Worm (Caenorhabditis elegans) whole organism, midembryonic: ENCODE measurements around the gene str-182.

Source experiments
- cog-1 ChIP-seq: sonication (generic microtip); optimal IDR thresholded peaks from 2 replicates; lab custom pipeline; 2016; ENCODE audit warnings: missing genetic modification characterization, missing compliant biosample characterization
- flt-1 ChIP-seq: fragments of 200-800 bp; sonication (Bioruptor generic); IDR thresholded peaks from 2 replicates; pipeline ENCODE4 v1.3.6; 2022; ENCODE audit warnings: missing genetic modification characterization, missing compliant biosample characterization
- med-1 ChIP-seq: sonication (generic microtip); optimal IDR thresholded peaks from 2 replicates; lab custom pipeline; 2017; ENCODE audit warnings: missing genetic modification characterization, mild to moderate bottlenecking, missing compliant biosample characterization, antibody characterized with exemption, missing genetic modification reagents; ENCODE audit not compliant: insufficient read depth
- ref-1 ChIP-seq: fragments of 200-800 bp; sonication (Bioruptor generic); conservative IDR thresholded peaks from 2 replicates; pipeline ENCODE4 v1.3.6; 2022; ENCODE audit warnings: missing genetic modification reagents, missing genetic modification characterization, missing compliant biosample characterization
- ztf-23 ChIP-seq: fragments of 200-800 bp; sonication (Bioruptor generic); IDR thresholded peaks from 2 replicates; pipeline ENCODE4 v1.3.6; 2022; ENCODE audit warnings: missing genetic modification reagents, missing genetic modification characterization, missing compliant biosample characterization

DNA sequence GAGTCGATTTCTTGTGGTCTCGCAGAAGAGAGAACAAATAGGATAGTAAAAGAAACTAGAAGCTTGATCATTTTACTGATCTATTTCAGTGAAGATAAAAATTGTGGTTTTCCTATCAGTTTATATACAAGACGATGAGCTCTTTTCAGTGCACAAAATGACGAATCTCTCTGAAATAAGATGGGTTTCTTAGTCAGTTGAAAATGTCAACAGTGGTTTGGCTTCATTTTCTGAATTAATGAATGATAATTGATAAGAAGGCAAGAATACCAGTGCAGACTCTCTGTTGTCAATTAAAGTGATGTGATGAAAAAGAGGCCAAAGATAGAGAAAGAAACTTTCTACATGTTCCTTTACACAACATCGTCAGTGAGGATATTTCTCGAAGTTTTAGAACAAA, 48.1 kb upstream of the str-182 start, which contains the start of gene lys-2:
- TF ChIP-seq ztf-23 (GFP tag; lab: Robert Waterston, UW) (no peak), flt-1 (GFP tag; lab: Robert Waterston, UW) (no peak), med-1 (GFP tag; lab: Kevin White, UChicago) (no peak), cog-1 (tag; lab: Kevin White, UChicago) (no peak), ref-1 (GFP tag; lab: Robert Waterston, UW) (no peak)
